Worm (Caenorhabditis elegans) whole organism, midembryonic: ENCODE results near the gene F48B9.1.

Source experiments
- T22C8.4 ChIP-seq: fragments of 200-800 bp; sonication (Bioruptor generic); IDR thresholded peaks from 2 replicates; pipeline ENCODE4 v1.3.6; 2022; ENCODE audit warnings: missing genetic modification characterization, missing compliant biosample characterization
- flt-1 ChIP-seq: fragments of 200-800 bp; sonication (Bioruptor generic); IDR thresholded peaks from 2 replicates; pipeline ENCODE4 v1.3.6; 2022; ENCODE audit warnings: missing genetic modification characterization, missing compliant biosample characterization
- ref-1 ChIP-seq: fragments of 200-800 bp; sonication (Bioruptor generic); conservative IDR thresholded peaks from 2 replicates; pipeline ENCODE4 v1.3.6; 2022; ENCODE audit warnings: missing genetic modification reagents, missing genetic modification characterization, missing compliant biosample characterization
- tab-1 ChIP-seq: fragments of 200-800 bp; sonication (Bioruptor generic); IDR thresholded peaks from 2 replicates; pipeline ENCODE4 v1.3.6; 2022; ENCODE audit warnings: missing genetic modification characterization, missing compliant biosample characterization
- ztf-29 ChIP-seq: fragments of 200-800 bp; sonication (Bioruptor generic); IDR thresholded peaks from 2 replicates; pipeline ENCODE4 v1.3.6; 2022; ENCODE audit warnings: missing genetic modification reagents, missing genetic modification characterization, missing compliant biosample characterization

ce11 chrX:2213400-2214362 is 33.0 kb downstream of the F48B9.1 start:
- TF ChIP-seq flt-1 (GFP tag; lab: Robert Waterston, UW) = no peak
- no peak for TF ChIP-seq tab-1 (GFP tag; lab: Robert Waterston, UW)
- TF ChIP-seq ref-1 (GFP tag; lab: Robert Waterston, UW) = no peak
- no peak for TF ChIP-seq ztf-29 (GFP tag; lab: Robert Waterston, UW)
- TF ChIP-seq T22C8.4 (GFP tag; lab: Robert Waterston, UW) = no peak
